Fruit fly (Drosophila melanogaster) whole organism, wandering third instar larva: ENCODE measurements around the gene Reph.
A peak's percentile ranks its signal among the peaks of the same experiment; 100 is the strongest.

Experiments
- Dif ChIP-seq: fragments of 200-275, 200-300 bp; sonication (Bioruptor generic); optimal IDR thresholded peaks from 2 replicates; lab custom pipeline; 2018; ENCODE audit warnings: missing biosample characterization, missing genetic modification characterization; ENCODE audit not compliant: partially characterized antibody
- Hnf4 ChIP-seq: fragments of 200-800 bp; sonication (Bioruptor generic); optimal IDR thresholded peaks from 2 replicates; lab custom pipeline; 2016; ENCODE audit warnings: missing biosample characterization, mild to moderate bottlenecking, missing genetic modification characterization
- Hr78 ChIP-seq: fragments of >200 bp; optimal IDR thresholded peaks from 2 replicates; lab custom pipeline; 2017; ENCODE audit warnings: missing biosample characterization, missing genetic modification characterization
- Vsx2 ChIP-seq: fragments of 200-300, 225-300 bp; sonication (Bioruptor generic); optimal IDR thresholded peaks from 2 replicates; lab custom pipeline; 2018; ENCODE audit warnings: missing biosample characterization, missing genetic modification characterization; ENCODE audit not compliant: partially characterized antibody
- dmrt93B ChIP-seq: fragments of 200-800 bp; sonication (Bioruptor generic); optimal IDR thresholded peaks from 2 replicates; lab custom pipeline; 2018; ENCODE audit warnings: missing biosample characterization, mild to moderate bottlenecking, missing genetic modification characterization
- foxo ChIP-seq, 2 experiments: fragments of 200-800 bp; sonication (Bioruptor generic); optimal IDR thresholded peaks; 2 replicates in 1 of 2; 3 replicates in 1 of 2; lab custom pipeline; 2016 to 2017; ENCODE audit warnings: missing biosample characterization in 2 of 2, missing genetic modification characterization in 2 of 2
- jim ChIP-seq: fragments of 175-275, 200-325 bp; sonication (Bioruptor generic); optimal IDR thresholded peaks from 2 replicates; lab custom pipeline; 2016; ENCODE audit warnings: missing biosample characterization, mild to moderate bottlenecking, missing genetic modification characterization
- psq ChIP-seq: fragments of 200-800 bp; sonication (Bioruptor generic); optimal IDR thresholded peaks from 3 replicates; lab custom pipeline; 2017; ENCODE audit warnings: missing biosample characterization, mild to moderate bottlenecking, missing genetic modification characterization, moderate library complexity
- usp ChIP-seq: fragments of >200 bp; optimal IDR thresholded peaks from 2 replicates; lab custom pipeline; 2017; ENCODE audit warnings: missing biosample characterization, missing genetic modification characterization

- TF ChIP-seq Dif (GFP tag; lab: Kevin White, UChicago) (peak; percentile 90), Hnf4 (GFP tag; lab: Kevin White, UChicago) (peak; percentile 29), foxo (GFP tag; optimal IDR thresholded peaks at IDR 0.05; lab: Kevin White, UChicago) (peak in 1 of 2 experiments; percentile 17), Hr78 (GFP tag; lab: Kevin White, UChicago) (no peak), usp (GFP tag; lab: Kevin White, UChicago) (no peak), Vsx2 (peak; percentile 35), dmrt93B (GFP tag; lab: Kevin White, UChicago) (no peak), psq (GFP tag; lab: Kevin White, UChicago) (peak; percentile 51), jim (GFP tag; lab: Kevin White, UChicago) (no peak)
These were observed at the start of gene Reph for dm6 chr2L:3803466-3804143.
